Fruit fly (Drosophila melanogaster): ENCODE measurements around the gene Alg7.

DNA sequence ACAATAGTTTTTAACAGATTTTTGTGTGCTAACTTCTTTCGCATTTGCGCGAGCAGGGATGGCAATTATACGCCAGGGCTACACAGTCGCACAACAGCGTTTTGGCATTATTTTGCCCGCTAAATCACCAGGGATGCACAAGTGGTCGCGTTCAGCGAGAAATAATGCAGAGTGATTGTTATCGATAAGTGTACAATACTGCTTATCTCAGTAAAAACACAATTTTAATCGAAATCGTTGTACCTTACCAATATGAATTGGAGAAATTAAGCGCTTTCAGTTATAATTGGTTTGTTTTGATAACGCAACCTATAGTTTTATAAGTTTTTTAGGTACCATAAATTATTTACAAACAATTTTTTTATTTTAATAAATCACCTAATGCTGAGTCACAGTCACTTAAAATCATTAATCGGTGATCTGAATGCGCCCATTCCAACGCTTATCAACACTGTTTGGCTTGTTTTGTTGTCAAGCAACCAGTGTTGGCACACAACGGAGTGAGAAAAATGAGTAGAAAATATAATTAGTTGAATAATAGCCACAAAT lies 2.3 kb upstream of the Alg7 start, which contains the start of the genes Sfmbt and CG5439:
- no peak for TF ChIP-seq Sin3A (optimal IDR thresholded peaks at IDR 0.05)
- TF ChIP-seq Myc (optimal IDR thresholded peaks at IDR 0.05): no peak
- TF ChIP-seq psq (optimal IDR thresholded peaks at IDR 0.05): no peak
- no peak for TF ChIP-seq ttk (optimal IDR thresholded peaks at IDR 0.05)
